Fruit fly (Drosophila melanogaster): ENCODE measurements around the gene bur.
A peak's percentile ranks its signal among the peaks of the same experiment; 100 is the strongest.

Gene bur

DNA sequence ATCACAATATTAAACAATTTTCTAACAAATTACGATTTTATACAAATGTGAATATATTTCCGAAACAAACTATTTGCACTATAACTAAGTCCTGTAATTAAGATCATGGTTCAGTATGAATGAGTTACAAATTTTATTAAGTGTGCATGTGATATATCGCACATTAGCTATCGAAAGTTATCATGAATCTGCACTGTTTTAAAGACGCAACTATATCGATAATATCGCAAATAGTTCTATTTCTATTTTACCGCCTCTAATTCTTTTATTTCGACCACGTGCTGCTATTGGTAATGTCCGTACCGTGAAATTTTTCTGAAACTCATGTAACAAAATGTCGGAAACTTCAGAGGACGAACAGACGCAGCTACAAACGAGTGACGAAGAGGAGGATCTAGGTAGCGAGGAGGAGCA is 36.5 kb downstream of the bur start, which contains the start of gene pths (continued):
- TF ChIP-seq CG4617 (GFP tag; optimal IDR thresholded peaks at IDR 0.05; ENCODE audit: borderline replicate concordance) (peak; percentile 31), sisA (GFP tag; IDR thresholded peaks at IDR 0.05) (peak; percentile 68), hb (GFP tag; IDR thresholded peaks at IDR 0.05; ENCODE audit: partially characterized antibody) (peak; percentile 78), CG10462 (GFP tag; optimal IDR thresholded peaks at IDR 0.05) (no peak), bab2 (GFP tag; optimal IDR thresholded peaks at IDR 0.05) (peak; percentile 35), Hmx (GFP tag; optimal IDR thresholded peaks at IDR 0.05) (no peak), CG10147 (GFP tag; optimal IDR thresholded peaks at IDR 0.05) (no peak), CG10979 (tag; optimal IDR thresholded peaks at IDR 0.05) (no peak), eyg (GFP tag; optimal IDR thresholded peaks at IDR 0.05) (peak; percentile 18), CG12104 (GFP tag; optimal IDR thresholded peaks at IDR 0.05) (no peak), Ptx1 (GFP tag; IDR thresholded peaks at IDR 0.05) (peak; percentile 70), CG4820 (GFP tag; optimal IDR thresholded peaks at IDR 0.05) (peak; percentile 50), Sox102F (GFP tag; optimal IDR thresholded peaks at IDR 0.05) (no peak), Antp (GFP tag; optimal IDR thresholded peaks at IDR 0.05) (peak; percentile 40), Dip3 (GFP tag; optimal IDR thresholded peaks at IDR 0.05) (peak; percentile 41), CG34224 (GFP tag; IDR thresholded peaks at IDR 0.05; ENCODE audit: partially characterized antibody) (peak; percentile 75), CG10321 (GFP tag; IDR thresholded peaks at IDR 0.05) (no peak), CG3407 (GFP tag; optimal IDR thresholded peaks at IDR 0.05) (no peak), grau (tag; optimal IDR thresholded peaks at IDR 0.05) (peak; percentile 44), mld (GFP tag; IDR thresholded peaks at IDR 0.05; ENCODE audit: partially characterized antibody) (no peak; the same call in 2 of the 3 replicates), HLH4C (GFP tag; IDR thresholded peaks at IDR 0.05; ENCODE audit: partially characterized antibody) (peak; percentile 77), exex (tag; optimal IDR thresholded peaks at IDR 0.05) (no peak), shn (GFP tag; optimal IDR thresholded peaks at IDR 0.05) (no peak), nerfin-1 (tag; optimal IDR thresholded peaks at IDR 0.05) (no peak), pan (optimal IDR thresholded peaks at IDR 0.05) (no peak), pan (GFP tag; optimal IDR thresholded peaks at IDR 0.05 in 1 of 2, IDR thresholded peaks at IDR 0.05 in 1 of 2) (peak in 1 of 2 experiments; percentile 51), CG2889 (GFP tag; IDR thresholded peaks at IDR 0.05) (0 out of 3 replicates have a peak, but pooled peaks have one; percentile 31), Lhr (GFP tag; optimal IDR thresholded peaks at IDR 0.05) (peak; percentile 83), CG14667 (GFP tag; IDR thresholded peaks at IDR 0.05) (no peak), CG13296 (GFP tag; optimal IDR thresholded peaks at IDR 0.05) (no peak), CG14965 (GFP tag; optimal IDR thresholded peaks at IDR 0.05; ENCODE audit: borderline replicate concordance) (no peak), Med (GFP tag) (peak; percentile 84), MESR4 (GFP tag; optimal IDR thresholded peaks at IDR 0.05) (peak; percentile 97), HLH54F (GFP tag; optimal IDR thresholded peaks at IDR 0.05) (peak; percentile 60), zfh1 (GFP tag; IDR thresholded peaks at IDR 0.05) (peak; percentile 58; the same call in 1 of the 3 replicates), CG14710 (tag; optimal IDR thresholded peaks at IDR 0.05) (peak; percentile 67), CG1233 (GFP tag; optimal IDR thresholded peaks at IDR 0.05) (no peak), Dll (GFP tag; IDR thresholded peaks at IDR 0.05; ENCODE audit: partially characterized antibody) (peak; percentile 70; the same call in 3 of the 4 replicates), dm (GFP tag; optimal IDR thresholded peaks at IDR 0.05) (peak; percentile 97), sna (GFP tag; IDR thresholded peaks at IDR 0.05; ENCODE audit: partially characterized antibody) (peak; percentile 54), CG11398 (GFP tag; optimal IDR thresholded peaks at IDR 0.05) (no peak), aop (GFP tag; IDR thresholded peaks at IDR 0.05) (no peak), gro (GFP tag; optimal IDR thresholded peaks at IDR 0.05) (no peak), Atf3 (GFP tag; optimal IDR thresholded peaks at IDR 0.05) (no peak), lov (optimal IDR thresholded peaks at IDR 0.05) (no peak), lov (GFP tag; IDR thresholded peaks at IDR 0.05) (no peak), ftz-f1 (GFP tag; optimal IDR thresholded peaks at IDR 0.05) (no peak), CG14014 (GFP tag; IDR thresholded peaks at IDR 0.05) (peak; percentile 37; the same call in 1 of the 2 replicates), CG2875 (GFP tag; optimal IDR thresholded peaks at IDR 0.05) (no peak), Abd-B (GFP tag; optimal IDR thresholded peaks at IDR 0.05) (no peak), Drgx (GFP tag; IDR thresholded peaks at IDR 0.05) (no peak)

Data from whole organism, embryonic.